Worm (Caenorhabditis elegans) whole organism, L2 larva: ENCODE data around the gene F56B3.4.
A peak's percentile ranks its signal among the peaks of the same experiment; 100 is the strongest.

ENCODE experiments used
- C34F6.9 ChIP-seq: fragments of 150-350 bp; optimal IDR thresholded peaks from 2 replicates; lab custom pipeline; 2014; ENCODE audit warnings: missing biosample characterization, missing genetic modification characterization
- F13H6.1 ChIP-seq: sonication (generic microtip); optimal IDR thresholded peaks from 2 replicates; lab custom pipeline; 2016; ENCODE audit warnings: missing genetic modification characterization, missing compliant biosample characterization
- R02D3.7 ChIP-seq: fragments of 150-350 bp; optimal IDR thresholded peaks from 2 replicates; lab custom pipeline; 2014; ENCODE audit warnings: missing biosample characterization, missing genetic modification characterization
- Y55F3AM.14 ChIP-seq: fragments of 200-800 bp; sonication (Bioruptor generic); optimal IDR thresholded peaks from 2 replicates; lab custom pipeline; 2018; ENCODE audit warnings: mild to moderate bottlenecking, missing genetic modification characterization, missing compliant biosample characterization
- aly-2 ChIP-seq: fragments of 150-350 bp; optimal IDR thresholded peaks from 2 replicates; lab custom pipeline; 2014; ENCODE audit warnings: missing biosample characterization, missing genetic modification characterization
- ama-1 ChIP-seq: fragments of 150-350 bp; optimal IDR thresholded peaks from 2 replicates; lab custom pipeline; 2018; ENCODE audit warnings: inconsistent platforms
- blmp-1 ChIP-seq: sonication (generic microtip); optimal IDR thresholded peaks from 2 replicates; lab custom pipeline; 2017; ENCODE audit warnings: missing genetic modification characterization, mild to moderate bottlenecking, missing compliant biosample characterization, antibody characterized with exemption, moderate library complexity; ENCODE audit not compliant: insufficient read depth
- crh-2 ChIP-seq: sonication (generic microtip); optimal IDR thresholded peaks from 2 replicates; lab custom pipeline; 2017; ENCODE audit warnings: missing biosample characterization, missing genetic modification characterization
- dmd-4 ChIP-seq: sonication (generic microtip); optimal IDR thresholded peaks from 2 replicates; lab custom pipeline; 2017; ENCODE audit warnings: missing biosample characterization, missing genetic modification characterization
- elt-1 ChIP-seq: fragments of 150-350 bp; optimal IDR thresholded peaks from 2 replicates; lab custom pipeline; 2014; ENCODE audit warnings: missing biosample characterization, missing genetic modification characterization
- fos-1 ChIP-seq: fragments of 150-350 bp; optimal IDR thresholded peaks from 2 replicates; lab custom pipeline; 2014; ENCODE audit warnings: missing biosample characterization, missing genetic modification characterization
- lin-11 ChIP-seq: fragments of 150-350 bp; sonication (generic microtip); optimal IDR thresholded peaks from 2 replicates; lab custom pipeline; 2014; ENCODE audit warnings: missing biosample characterization, missing genetic modification characterization, inconsistent platforms, mixed read lengths
- lin-13 ChIP-seq: fragments of 150-350 bp; optimal IDR thresholded peaks from 2 replicates; lab custom pipeline; 2014; ENCODE audit warnings: missing biosample characterization, missing genetic modification reagents, missing genetic modification characterization
- lin-39 ChIP-seq: fragments of 150-350 bp; optimal IDR thresholded peaks from 2 replicates; lab custom pipeline; 2014; ENCODE audit warnings: missing biosample characterization, missing genetic modification reagents, missing genetic modification characterization
- lsy-2 ChIP-seq, 2 experiments: fragments of 150-350 bp in 1 of 2; sonication (generic microtip) in 1 of 2; optimal IDR thresholded peaks; 2 replicates each; lab custom pipeline; 2014 to 2017; ENCODE audit warnings: missing biosample characterization in 2 of 2, missing genetic modification characterization in 2 of 2
- mab-5 ChIP-seq: fragments of 150-350 bp; optimal IDR thresholded peaks from 2 replicates; lab custom pipeline; 2014; ENCODE audit warnings: missing biosample characterization, missing genetic modification characterization
- mbf-1 ChIP-seq: sonication (generic microtip); optimal IDR thresholded peaks from 2 replicates; lab custom pipeline; 2017; ENCODE audit warnings: missing biosample characterization, missing genetic modification characterization
- mdl-1 ChIP-seq, 2 experiments: fragments of 150-350 bp in 1 of 2; sonication (generic microtip) in 1 of 2; optimal IDR thresholded peaks; 2 replicates each; lab custom pipeline; 2017; ENCODE audit warnings: missing biosample characterization in 2 of 2, missing genetic modification characterization in 2 of 2
- nhr-11 ChIP-seq: fragments of 150-350 bp; optimal IDR thresholded peaks from 2 replicates; lab custom pipeline; 2014; ENCODE audit warnings: missing biosample characterization, missing genetic modification characterization
- nhr-12 ChIP-seq: fragments of 150-350 bp; optimal IDR thresholded peaks from 2 replicates; lab custom pipeline; 2014; ENCODE audit warnings: missing biosample characterization, missing genetic modification characterization
- nhr-129 ChIP-seq: fragments of 150-350 bp; optimal IDR thresholded peaks from 2 replicates; lab custom pipeline; 2014; ENCODE audit warnings: missing biosample characterization, missing genetic modification characterization
- nhr-21 ChIP-seq: fragments of 150-350 bp; optimal IDR thresholded peaks from 2 replicates; lab custom pipeline; 2014; ENCODE audit warnings: missing biosample characterization, missing genetic modification characterization
- nhr-23 ChIP-seq: fragments of 150-350 bp; optimal IDR thresholded peaks from 2 replicates; lab custom pipeline; 2014; ENCODE audit warnings: missing biosample characterization, missing genetic modification reagents, missing genetic modification characterization
- nhr-237 ChIP-seq: fragments of 150-350 bp; optimal IDR thresholded peaks from 2 replicates; lab custom pipeline; 2014; ENCODE audit warnings: missing biosample characterization, missing genetic modification characterization
- nhr-25 ChIP-seq: fragments of 150-350 bp; sonication (generic microtip); optimal IDR thresholded peaks from 3 replicates; lab custom pipeline; 2014; ENCODE audit warnings: missing biosample characterization, missing genetic modification characterization
- nhr-6 ChIP-seq: fragments of 150-350 bp; optimal IDR thresholded peaks from 2 replicates; lab custom pipeline; 2014; ENCODE audit warnings: missing biosample characterization, missing genetic modification characterization
- nhr-77 ChIP-seq: fragments of 150-350 bp; optimal IDR thresholded peaks from 2 replicates; lab custom pipeline; 2014; ENCODE audit warnings: missing biosample characterization, missing genetic modification characterization
- peb-1 ChIP-seq: fragments of 150-350 bp; optimal IDR thresholded peaks from 2 replicates; lab custom pipeline; 2014; ENCODE audit warnings: missing biosample characterization, missing genetic modification characterization
- sem-4 ChIP-seq: fragments of 150-350 bp; optimal IDR thresholded peaks from 2 replicates; lab custom pipeline; 2014; ENCODE audit warnings: missing biosample characterization, missing genetic modification reagents, missing genetic modification characterization
- skn-1 ChIP-seq: sonication (generic microtip); optimal IDR thresholded peaks from 2 replicates; lab custom pipeline; 2017; ENCODE audit warnings: missing biosample characterization, missing genetic modification characterization
- sma-3 ChIP-seq: sonication (generic microtip); optimal IDR thresholded peaks from 2 replicates; lab custom pipeline; 2016; ENCODE audit warnings: missing genetic modification reagents, missing genetic modification characterization, missing compliant biosample characterization
- sma-9 ChIP-seq, 2 experiments: fragments of 150-350 bp in 1 of 2; sonication (generic microtip) in 1 of 2; optimal IDR thresholded peaks; 2 replicates each; lab custom pipeline; 2014 to 2016; ENCODE audit warnings: missing genetic modification characterization in 2 of 2, mild to moderate bottlenecking in 1 of 2, missing biosample characterization in 1 of 2, missing compliant biosample characterization in 1 of 2, missing genetic modification reagents in 1 of 2, moderate library complexity in 1 of 2
- snpc-4 ChIP-seq: fragments of 150-350 bp; optimal IDR thresholded peaks from 2 replicates; lab custom pipeline; 2014; ENCODE audit warnings: missing biosample characterization, missing genetic modification characterization
- unc-55 ChIP-seq: fragments of 150-350 bp; sonication (generic microtip); optimal IDR thresholded peaks from 3 replicates; lab custom pipeline; 2014; ENCODE audit warnings: missing biosample characterization, missing genetic modification reagents, missing genetic modification characterization
- unc-62 ChIP-seq: fragments of 150-350 bp; optimal IDR thresholded peaks from 2 replicates; lab custom pipeline; 2014; ENCODE audit warnings: missing biosample characterization, missing genetic modification reagents, missing genetic modification characterization
- ztf-11 ChIP-seq: sonication (generic microtip); optimal IDR thresholded peaks from 2 replicates; lab custom pipeline; 2017; ENCODE audit warnings: missing biosample characterization, missing genetic modification characterization

F56B3.4 gene

DNA sequence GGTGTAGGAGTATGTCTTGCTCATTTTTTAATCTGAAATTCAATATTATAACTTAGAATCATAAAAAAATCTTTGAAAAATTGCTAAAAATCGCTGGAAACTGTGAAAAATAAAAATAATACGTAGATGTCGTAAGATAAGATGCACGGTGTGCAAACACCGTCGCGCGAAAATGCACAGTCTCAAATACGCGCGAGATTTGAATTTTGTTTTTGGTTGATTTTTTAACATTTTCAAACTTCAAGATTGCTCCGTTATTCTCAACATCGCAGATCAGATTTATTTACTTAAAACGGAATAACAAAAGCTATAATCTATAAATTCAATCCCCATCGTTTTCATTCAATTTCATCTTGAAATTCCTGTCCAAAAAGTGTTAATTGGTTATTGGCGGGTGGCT is 48.0 kb upstream of the F56B3.4 start, which contains the start of gene Y55F3BR.6:
Gene Y55F3BR.6, minus strand, starts transcription at position 32 of the 400 bp plus-strand sequence.
- TF ChIP-seq crh-2 (tag; lab: Kevin White, UChicago) (no peak), R02D3.7 (tag; lab: Kevin White, UChicago) (no peak), C34F6.9 (tag; lab: Kevin White, UChicago) (no peak), ama-1 (lab: Kevin White, UChicago) (no peak), blmp-1 (no peak), aly-2 (tag; lab: Kevin White, UChicago) (no peak), nhr-23 (tag; lab: Kevin White, UChicago) (no peak), elt-1 (tag; lab: Kevin White, UChicago) (no peak), mdl-1 (tag; optimal IDR thresholded peaks at IDR 0.05; lab: Kevin White, UChicago) (no peak), skn-1 (tag; lab: Kevin White, UChicago) (no peak), snpc-4 (tag; lab: Kevin White, UChicago) (no peak), ztf-11 (tag; lab: Kevin White, UChicago) (no peak)

DNA sequence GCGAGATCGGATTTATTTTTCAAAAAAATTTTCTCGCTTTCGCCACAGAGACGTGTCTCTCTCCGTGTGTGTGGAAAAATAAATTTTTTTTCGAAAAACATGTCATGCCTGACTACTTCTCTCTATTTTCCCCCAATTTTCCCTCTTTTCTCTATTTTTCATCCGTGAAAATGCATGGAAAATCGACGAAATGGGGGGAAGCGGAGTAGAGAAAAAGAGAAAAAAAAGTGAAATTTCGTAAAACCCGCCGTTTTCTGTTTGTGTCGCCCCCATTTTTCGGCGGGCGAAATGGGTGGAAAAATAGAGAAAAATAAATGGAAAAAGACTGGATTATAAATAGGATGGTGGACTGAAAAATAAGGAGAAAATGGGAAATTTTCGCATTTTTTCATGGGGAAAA is 39.4 kb upstream of the F56B3.4 start:
- TF ChIP-seq peb-1 (tag; lab: Kevin White, UChicago) (no peak), fos-1 (tag; lab: Kevin White, UChicago) (no peak), mdl-1 (tag; optimal IDR thresholded peaks at IDR 0.05; lab: Kevin White, UChicago) (no peak), sem-4 (tag; lab: Kevin White, UChicago) (no peak), C34F6.9 (tag; lab: Kevin White, UChicago) (peak; percentile 20), lin-11 (tag; lab: Kevin White, UChicago) (no peak), nhr-6 (tag; lab: Kevin White, UChicago) (no peak), aly-2 (tag; lab: Kevin White, UChicago) (no peak), sma-9 (GFP tag; optimal IDR thresholded peaks at IDR 0.05; lab: Kevin White, UChicago) (no peak), sma-9 (tag; optimal IDR thresholded peaks at IDR 0.05; lab: Kevin White, UChicago) (no peak), nhr-129 (tag; lab: Kevin White, UChicago) (no peak), unc-62 (GFP tag; lab: Kevin White, UChicago) (no peak), nhr-237 (no peak), mab-5 (tag; lab: Kevin White, UChicago) (no peak), lsy-2 (tag; optimal IDR thresholded peaks at IDR 0.05; lab: Kevin White, UChicago) (peak in 1 of 2 experiments; percentile 1)

DNA sequence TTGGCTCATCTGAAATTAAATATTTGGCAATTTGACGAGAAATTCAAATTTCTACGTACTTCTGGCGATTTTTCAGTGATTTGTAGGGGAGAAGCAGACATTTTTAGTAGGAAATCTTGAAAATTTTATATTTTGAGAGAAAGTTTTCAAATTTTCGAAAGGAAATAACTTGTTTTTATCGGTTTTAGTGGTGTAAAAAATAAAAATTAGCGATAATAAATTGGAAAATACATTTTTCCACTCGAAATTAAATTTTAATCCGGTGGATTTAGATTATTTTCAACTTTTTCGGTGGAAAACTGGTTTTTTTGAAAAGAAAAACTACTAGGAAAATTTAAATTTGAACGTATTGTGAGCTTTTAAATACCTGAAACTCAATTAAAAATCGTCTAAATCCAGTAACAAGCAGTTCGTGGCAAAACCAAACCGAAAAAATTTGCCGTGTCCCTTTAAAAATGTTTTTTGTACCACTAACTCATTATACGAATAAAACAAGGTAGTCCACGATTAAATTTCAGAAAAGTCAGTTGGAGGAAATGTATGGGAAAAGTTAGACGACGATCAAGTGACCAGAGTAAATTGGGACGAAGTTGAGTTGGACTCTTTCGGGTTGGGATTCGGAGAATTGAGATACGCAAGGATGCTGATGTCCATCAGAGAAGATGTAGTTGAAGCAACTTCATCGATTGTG is 37.9 kb upstream of the F56B3.4 start, which contains the start of the genes madf-1 and Y55F3BR.10:
Gene madf-1, minus strand, starts transcription at position 101 of the 691 bp plus-strand sequence.
Gene Y55F3BR.10, plus strand, starts transcription at position 641 of the 691 bp plus-strand sequence.
- TF ChIP-seq ama-1 (lab: Kevin White, UChicago), result no peak
- no peak for TF ChIP-seq unc-55
- no peak for TF ChIP-seq nhr-25 (tag; lab: Kevin White, UChicago)
- TF ChIP-seq F13H6.1, result no peak
- TF ChIP-seq lin-39, result no peak
- TF ChIP-seq mab-5 (tag; lab: Kevin White, UChicago), result no peak
- TF ChIP-seq C34F6.9 (tag; lab: Kevin White, UChicago), result no peak
- no peak for TF ChIP-seq mbf-1 (tag; lab: Kevin White, UChicago)
- TF ChIP-seq snpc-4 (tag; lab: Kevin White, UChicago), result no peak
- no peak for TF ChIP-seq R02D3.7 (tag; lab: Kevin White, UChicago)
- TF ChIP-seq lsy-2 (tag; optimal IDR thresholded peaks at IDR 0.05; lab: Kevin White, UChicago), result no peak
- no peak for TF ChIP-seq dmd-4 (tag; lab: Kevin White, UChicago)
- no peak for TF ChIP-seq nhr-12 (tag; lab: Kevin White, UChicago)
- no peak for TF ChIP-seq sma-3 (GFP tag; lab: Kevin White, UChicago)
- TF ChIP-seq nhr-21 (tag; lab: Kevin White, UChicago), result no peak
- no peak for TF ChIP-seq nhr-11 (tag; lab: Kevin White, UChicago)
- TF ChIP-seq nhr-77 (tag; lab: Kevin White, UChicago), result no peak
- no peak for TF ChIP-seq lin-13 (GFP tag; lab: Kevin White, UChicago)
- TF ChIP-seq Y55F3AM.14 (GFP tag; lab: Kevin White, UChicago), result no peak
